Worm (Caenorhabditis elegans) whole organism, midembryonic: ENCODE results near the gene C28D4.5.
A peak's percentile ranks its signal among the peaks of the same experiment; 100 is the strongest.

Source experiments
- T22C8.4 ChIP-seq: fragments of 200-800 bp; sonication (Bioruptor generic); IDR thresholded peaks from 2 replicates; pipeline ENCODE4 v1.3.6; 2022; ENCODE audit warnings: missing genetic modification characterization, missing compliant biosample characterization
- cog-1 ChIP-seq: sonication (generic microtip); optimal IDR thresholded peaks from 2 replicates; lab custom pipeline; 2016; ENCODE audit warnings: missing genetic modification characterization, missing compliant biosample characterization
- flt-1 ChIP-seq: fragments of 200-800 bp; sonication (Bioruptor generic); IDR thresholded peaks from 2 replicates; pipeline ENCODE4 v1.3.6; 2022; ENCODE audit warnings: missing genetic modification characterization, missing compliant biosample characterization
- med-1 ChIP-seq: sonication (generic microtip); optimal IDR thresholded peaks from 2 replicates; lab custom pipeline; 2017; ENCODE audit warnings: missing genetic modification characterization, mild to moderate bottlenecking, missing compliant biosample characterization, antibody characterized with exemption, missing genetic modification reagents; ENCODE audit not compliant: insufficient read depth
- ref-1 ChIP-seq: fragments of 200-800 bp; sonication (Bioruptor generic); conservative IDR thresholded peaks from 2 replicates; pipeline ENCODE4 v1.3.6; 2022; ENCODE audit warnings: missing genetic modification reagents, missing genetic modification characterization, missing compliant biosample characterization
- tab-1 ChIP-seq: fragments of 200-800 bp; sonication (Bioruptor generic); IDR thresholded peaks from 2 replicates; pipeline ENCODE4 v1.3.6; 2022; ENCODE audit warnings: missing genetic modification characterization, missing compliant biosample characterization
- ztf-23 ChIP-seq: fragments of 200-800 bp; sonication (Bioruptor generic); IDR thresholded peaks from 2 replicates; pipeline ENCODE4 v1.3.6; 2022; ENCODE audit warnings: missing genetic modification reagents, missing genetic modification characterization, missing compliant biosample characterization
- ztf-29 ChIP-seq: fragments of 200-800 bp; sonication (Bioruptor generic); IDR thresholded peaks from 2 replicates; pipeline ENCODE4 v1.3.6; 2022; ENCODE audit warnings: missing genetic modification reagents, missing genetic modification characterization, missing compliant biosample characterization

DNA sequence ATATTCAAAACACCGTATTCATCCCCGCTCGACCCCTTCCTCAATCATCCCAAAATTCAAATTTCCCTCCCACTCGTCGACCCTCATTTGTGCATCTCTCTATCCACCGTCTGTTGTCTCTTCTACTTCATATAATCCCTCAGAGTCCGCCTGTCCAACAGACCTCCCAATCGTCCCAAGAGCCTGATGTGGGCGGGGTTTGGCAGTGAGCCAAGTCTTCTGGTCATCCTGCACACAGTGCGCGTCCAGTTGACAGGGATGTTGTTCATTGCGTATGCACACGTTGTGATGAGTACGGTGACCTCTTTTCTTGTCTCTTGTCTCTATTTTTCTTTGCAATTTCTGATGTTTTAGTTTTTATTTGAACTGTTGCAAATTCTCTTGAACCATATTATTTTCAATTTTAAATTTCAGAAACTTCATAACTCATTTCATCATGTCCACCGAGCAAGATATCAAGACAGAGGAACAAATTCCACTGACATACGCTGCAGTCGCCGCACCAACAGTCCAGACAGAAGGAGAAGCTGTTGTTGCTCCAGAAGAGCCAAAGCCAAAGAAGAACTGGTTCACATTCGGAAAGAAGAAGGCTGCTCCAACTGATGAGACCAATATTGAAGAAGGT lies 25.5 kb upstream of the C28D4.5 start, which contains the start of gene cav-1:
- TF ChIP-seq med-1 (GFP tag; lab: Kevin White, UChicago) = no peak
- no peak for TF ChIP-seq ref-1 (GFP tag; lab: Robert Waterston, UW)
- no peak for TF ChIP-seq ztf-23 (GFP tag; lab: Robert Waterston, UW)
- 0 out of 2 replicates have a peak, but pooled peaks have one; percentile 10 for TF ChIP-seq flt-1
- no peak for TF ChIP-seq cog-1 (tag; lab: Kevin White, UChicago)
- TF ChIP-seq ztf-29 (GFP tag; lab: Robert Waterston, UW) = no peak
- TF ChIP-seq T22C8.4 (GFP tag; lab: Robert Waterston, UW) = no peak
- no peak for TF ChIP-seq tab-1
